Worm (Caenorhabditis elegans): ENCODE results near the gene T20B5.2.

The T20B5.2 gene

ce11 chrX:9300379-9300778 is 30.6 kb upstream of the T20B5.2 start:
- TF ChIP-seq snu-23 (GFP tag; optimal IDR thresholded peaks at IDR 0.05) (no peak), pag-3 (tag; optimal IDR thresholded peaks at IDR 0.05; ENCODE audit: borderline replicate concordance, insufficient read depth) (no peak), mdl-1 (tag; optimal IDR thresholded peaks at IDR 0.05) (no peak), nhr-47 (tag; optimal IDR thresholded peaks at IDR 0.05) (no peak), lin-35 (GFP tag; optimal IDR thresholded peaks at IDR 0.05) (no peak), lin-39 (tag; optimal IDR thresholded peaks at IDR 0.05) (no peak), tbx-2 (tag; optimal IDR thresholded peaks at IDR 0.05) (no peak), xbp-1 (tag; optimal IDR thresholded peaks at IDR 0.05) (no peak), sox-4 (tag; optimal IDR thresholded peaks at IDR 0.05) (no peak), sup-37 (GFP tag; optimal IDR thresholded peaks at IDR 0.05) (no peak), elt-2 (tag; optimal IDR thresholded peaks at IDR 0.05) (no peak), nhr-20 (tag; optimal IDR thresholded peaks at IDR 0.05) (no peak), lsy-2 (tag; optimal IDR thresholded peaks at IDR 0.05) (no peak), unc-30 (tag; optimal IDR thresholded peaks at IDR 0.05) (no peak)

- TF ChIP-seq ama-1 (optimal IDR thresholded peaks at IDR 0.05) (no peak), sptf-1 (tag; optimal IDR thresholded peaks at IDR 0.05) (no peak), nhr-20 (tag; optimal IDR thresholded peaks at IDR 0.05) (no peak), egl-13 (tag; optimal IDR thresholded peaks at IDR 0.05) (no peak), lin-15B (tag; optimal IDR thresholded peaks at IDR 0.05) (no peak)
Observed at ce11 chrX:9302763-9303162, 28.2 kb upstream of the T20B5.2 start.

ce11 chrX:9303422-9303821 is 27.5 kb upstream of the T20B5.2 start, which contains the start of gene tmc-2:
Gene tmc-2, plus strand, starts transcription at chrX:9303722.
- TF ChIP-seq hlh-17 (GFP tag; optimal IDR thresholded peaks at IDR 0.05; ENCODE audit: borderline replicate concordance) (no peak), efl-1 (optimal IDR thresholded peaks at IDR 0.05) (no peak), efl-1 (GFP tag; optimal IDR thresholded peaks at IDR 0.05 in 1 of 2) (peak in 1 of 2 experiments; percentile 46), nhr-20 (tag; optimal IDR thresholded peaks at IDR 0.05) (no peak)

DNA sequence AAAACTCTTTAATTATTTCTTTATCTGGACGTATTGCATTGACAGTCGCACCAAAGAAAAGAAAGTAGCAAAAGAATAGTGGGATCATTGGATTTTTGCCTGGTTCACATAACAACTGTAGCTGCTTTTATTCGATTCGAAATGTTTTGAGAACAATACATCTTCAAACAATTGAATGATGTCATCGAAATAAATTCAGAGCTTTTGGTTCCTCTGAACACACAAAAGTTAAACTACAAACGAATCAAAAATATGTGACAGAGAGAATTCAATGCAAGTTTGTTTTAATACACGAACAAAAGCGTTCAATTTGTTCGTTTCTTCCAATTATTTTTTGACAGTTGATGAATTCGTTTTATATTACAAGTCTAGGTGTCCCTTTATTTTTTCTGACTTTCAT is 19.7 kb upstream of the T20B5.2 start, which contains the start of gene H29C22.1:
TSS of gene H29C22.1 (minus strand) at position 101 of the 400 bp plus-strand sequence.
- TF ChIP-seq nhr-76 (tag; optimal IDR thresholded peaks at IDR 0.05) (no peak), skn-1 (tag; optimal IDR thresholded peaks at IDR 0.05) (no peak), zag-1 (tag; optimal IDR thresholded peaks at IDR 0.05) (no peak), nhr-77 (tag; optimal IDR thresholded peaks at IDR 0.05) (no peak), C04F5.9 (tag; optimal IDR thresholded peaks at IDR 0.05) (no peak), snpc-4 (tag; optimal IDR thresholded peaks at IDR 0.05) (no peak), efl-3 (GFP tag; optimal IDR thresholded peaks at IDR 0.05) (no peak), fkh-10 (GFP tag; optimal IDR thresholded peaks at IDR 0.05) (no peak), ama-1 (optimal IDR thresholded peaks at IDR 0.05) (no peak), hlh-4 (tag; optimal IDR thresholded peaks at IDR 0.05) (no peak), F16B12.6 (tag; optimal IDR thresholded peaks at IDR 0.05) (no peak), lir-3 (tag; optimal IDR thresholded peaks at IDR 0.05; ENCODE audit: poor library complexity) (no peak), lin-13 (GFP tag; optimal IDR thresholded peaks at IDR 0.05) (no peak), unc-30 (tag; optimal IDR thresholded peaks at IDR 0.05) (no peak), ets-5 (GFP tag; IDR thresholded peaks at IDR 0.05) (no peak), nhr-19 (GFP tag; conservative IDR thresholded peaks at IDR 0.05) (no peak), hlh-17 (GFP tag; optimal IDR thresholded peaks at IDR 0.05; ENCODE audit: borderline replicate concordance) (no peak), aha-1 (tag; optimal IDR thresholded peaks at IDR 0.05) (no peak)

DNA sequence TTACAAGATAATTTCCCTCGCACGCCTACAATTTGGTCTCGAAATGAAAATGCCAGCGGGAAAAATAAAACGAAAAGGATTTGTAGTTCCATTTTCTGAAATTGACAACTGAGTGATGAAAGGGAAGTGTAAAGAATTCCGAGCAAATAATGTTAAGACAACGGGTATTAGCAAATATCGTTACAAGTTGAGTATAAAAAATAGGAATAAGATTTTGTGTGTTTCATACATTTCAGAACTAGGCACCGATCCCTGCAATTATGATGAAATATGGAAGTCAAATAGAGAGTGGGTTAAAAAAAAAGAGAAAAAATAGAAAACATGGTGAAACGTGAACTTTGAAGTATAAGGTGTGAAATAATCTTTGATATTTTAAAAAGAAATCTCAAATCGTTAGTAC is 16.6 kb upstream of the T20B5.2 start, which contains the start of gene ttr-38:
TSS of gene ttr-38 (minus strand) at position 101 of the 400 bp plus-strand sequence.
- TF ChIP-seq nhr-11 (tag; optimal IDR thresholded peaks at IDR 0.05) = no peak
- no peak for TF ChIP-seq sox-4 (tag; optimal IDR thresholded peaks at IDR 0.05)
- TF ChIP-seq ztf-4 (tag; optimal IDR thresholded peaks at IDR 0.05) = no peak
- no peak for TF ChIP-seq egl-13 (tag; optimal IDR thresholded peaks at IDR 0.05)
- TF ChIP-seq nhr-76 (tag; optimal IDR thresholded peaks at IDR 0.05) = no peak
- no peak for TF ChIP-seq fkh-10 (GFP tag; optimal IDR thresholded peaks at IDR 0.05)
- no peak for TF ChIP-seq nhr-20 (tag; optimal IDR thresholded peaks at IDR 0.05)
- TF ChIP-seq efl-3 (GFP tag; optimal IDR thresholded peaks at IDR 0.05) = no peak
- TF ChIP-seq fkh-4 (tag; optimal IDR thresholded peaks at IDR 0.05; ENCODE audit: borderline replicate concordance) = no peak
- TF ChIP-seq ceh-88 (GFP tag; IDR thresholded peaks at IDR 0.05) = no peak
- no peak for TF ChIP-seq irx-1 (tag; optimal IDR thresholded peaks at IDR 0.05)
- no peak for TF ChIP-seq snu-23 (GFP tag; optimal IDR thresholded peaks at IDR 0.05)
- no peak for TF ChIP-seq sptf-1 (tag; optimal IDR thresholded peaks at IDR 0.05)
- no peak for TF ChIP-seq nhr-84 (tag; optimal IDR thresholded peaks at IDR 0.05)

Data from whole organism, L1 larva.